Fruit fly (Drosophila melanogaster): ENCODE data around the gene sbm.

- TF ChIP-seq CG12299 (tag; optimal IDR thresholded peaks at IDR 0.05): no peak
- no peak for TF ChIP-seq CG7839 (tag; optimal IDR thresholded peaks at IDR 0.05)
- TF ChIP-seq Aef1 (GFP tag; IDR thresholded peaks at IDR 0.05): no peak
- TF ChIP-seq CG11560 (tag; IDR thresholded peaks at IDR 0.05): no peak
Observed at dm6 chrX:14580359-14580961, 21.9 kb downstream of the sbm start, which contains the start of gene CG14414.
